Fruit fly (Drosophila melanogaster): ENCODE data around the gene eIF4E5.

DNA sequence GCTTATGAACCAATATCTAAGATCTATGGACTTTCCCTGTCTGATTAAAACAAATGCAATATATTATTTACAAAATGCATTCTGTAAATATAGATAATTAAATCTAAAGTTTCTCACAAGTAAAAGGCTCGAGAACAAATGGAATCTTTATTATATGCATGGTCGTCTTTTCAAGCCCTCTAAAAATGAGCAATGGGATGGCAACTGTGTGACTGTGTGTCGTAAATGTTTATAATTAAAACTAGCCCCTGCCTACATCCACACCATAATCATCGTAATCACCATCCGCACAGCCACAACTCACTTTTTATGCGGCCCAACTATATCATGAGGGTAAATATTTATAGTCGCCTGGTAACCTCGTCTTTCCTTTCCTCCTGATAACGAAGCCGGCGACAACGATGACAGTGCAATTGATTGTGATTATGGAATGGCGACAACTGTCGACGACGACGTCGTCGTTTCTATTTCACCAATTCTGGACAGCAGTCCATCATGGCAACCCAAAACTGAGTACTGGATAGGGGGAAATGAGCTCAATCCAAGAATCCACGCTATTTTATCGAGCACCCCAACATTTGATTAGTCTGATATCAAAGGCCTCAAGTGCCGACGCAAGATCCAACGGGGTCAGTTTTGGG is 28.8 kb upstream of the eIF4E5 start:
- TF ChIP-seq CG8478 (optimal IDR thresholded peaks at IDR 0.05) (no peak), CTCF (optimal IDR thresholded peaks at IDR 0.05) (no peak)

Measured in S2 (cell line).